Fruit fly (Drosophila melanogaster): ENCODE data around the gene Notum.

DNA sequence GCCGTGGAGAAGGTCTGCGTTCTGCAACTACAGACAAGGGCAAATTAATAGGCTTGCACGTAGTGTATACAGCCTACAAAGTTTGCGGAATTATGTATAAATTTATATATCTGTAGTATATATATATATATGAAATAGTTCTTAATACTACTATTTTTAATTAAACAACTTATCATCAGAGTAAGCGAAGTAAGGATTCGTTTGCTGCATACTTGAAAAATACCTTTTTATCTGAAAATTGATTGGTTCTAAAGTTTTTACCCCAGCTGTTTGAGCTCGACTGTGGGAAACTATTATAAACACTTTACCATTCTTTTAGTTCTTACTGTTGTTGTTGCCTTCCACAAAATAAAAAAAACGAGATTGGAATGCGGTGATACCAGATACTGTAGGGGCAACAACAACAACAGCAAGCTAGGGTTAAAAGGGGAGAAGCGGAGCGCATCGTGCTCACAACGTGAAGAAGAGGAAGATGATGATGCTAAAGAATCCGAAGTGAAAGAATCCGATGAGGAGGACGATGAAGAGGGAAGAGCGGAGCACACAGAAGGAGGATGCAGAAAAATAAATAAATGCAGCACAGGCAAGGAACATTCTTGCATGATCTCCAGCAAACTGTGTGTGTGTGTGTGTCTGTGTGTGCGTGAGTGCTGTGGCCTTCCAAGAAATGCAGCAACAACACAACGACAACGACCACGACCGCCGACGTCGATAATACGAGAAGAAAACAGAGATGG is 19.9 kb downstream of the Notum start:
- TF ChIP-seq kay (GFP tag; ENCODE audit: borderline replicate concordance) = no peak
- peak; percentile 11 for TF ChIP-seq bab1 (GFP tag; optimal IDR thresholded peaks at IDR 0.05)
- peak; percentile 16 for TF ChIP-seq CG7101 (tag; optimal IDR thresholded peaks at IDR 0.05)
- no peak for TF ChIP-seq Hr96 (GFP tag; optimal IDR thresholded peaks at IDR 0.05)
- peak; percentile 17 for TF ChIP-seq tj (GFP tag; optimal IDR thresholded peaks at IDR 0.05)
- TF ChIP-seq CG33017 (tag; optimal IDR thresholded peaks at IDR 0.05) = no peak
- TF ChIP-seq Clk (GFP tag; optimal IDR thresholded peaks at IDR 0.05) = no peak
- no peak for TF ChIP-seq CG12768 (GFP tag; optimal IDR thresholded peaks at IDR 0.05)
- TF ChIP-seq toe (GFP tag; optimal IDR thresholded peaks at IDR 0.05) = no peak
- no peak for TF ChIP-seq CG11617 (GFP tag; optimal IDR thresholded peaks at IDR 0.05)
- TF ChIP-seq cnc (optimal IDR thresholded peaks at IDR 0.05) = no peak
- TF ChIP-seq CG5204 (GFP tag; optimal IDR thresholded peaks at IDR 0.05) = no peak
